Worm (Caenorhabditis elegans): ENCODE measurements around the gene srv-22.

DNA sequence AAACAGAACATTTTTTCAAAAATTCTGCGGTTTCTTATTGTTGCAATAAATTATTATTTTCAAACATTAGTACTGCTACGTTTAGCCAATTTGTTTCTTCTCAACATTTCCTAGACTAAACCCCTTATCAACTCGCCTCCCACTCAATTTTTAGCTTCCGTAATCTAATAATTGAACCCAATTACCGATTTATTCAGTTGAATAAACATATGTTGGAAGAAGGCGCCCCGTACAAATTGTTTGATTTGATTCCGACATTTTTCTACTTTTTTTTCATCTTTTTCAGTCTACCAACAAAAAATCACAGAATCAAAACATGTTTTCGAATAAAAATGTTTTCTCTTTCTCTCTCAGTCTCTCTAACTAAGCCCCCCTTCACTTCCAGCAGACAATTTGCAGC lies 23.0 kb upstream of the srv-22 start:
- TF ChIP-seq ztf-11 (tag; optimal IDR thresholded peaks at IDR 0.05), result no peak
- TF ChIP-seq dpl-1 (GFP tag; optimal IDR thresholded peaks at IDR 0.05), result no peak

Data from whole organism, L4 larva.